Worm (Caenorhabditis elegans) whole organism, L4 larva: ENCODE measurements around the gene F10A3.4.

ENCODE experiments used
- F26F4.8 ChIP-seq: fragments of 200-800 bp; sonication (Bioruptor generic); conservative IDR thresholded peaks from 2 replicates; pipeline ENCODE4 v1.3.6; 2022; ENCODE audit warnings: missing genetic modification characterization, missing compliant biosample characterization
- F37D6.2 ChIP-seq: sonication (generic microtip); optimal IDR thresholded peaks from 2 replicates; lab custom pipeline; 2016; ENCODE audit warnings: mild to moderate bottlenecking, missing genetic modification characterization, missing compliant biosample characterization
- F44E2.7 ChIP-seq: fragments of 200-800 bp; sonication (Bioruptor generic); IDR thresholded peaks from 2 replicates; pipeline ENCODE4 v2.1.2; 2022; ENCODE audit warnings: missing genetic modification characterization, missing compliant biosample characterization
- F49E8.2 ChIP-seq: sonication (generic microtip); optimal IDR thresholded peaks from 2 replicates; lab custom pipeline; 2016; ENCODE audit warnings: missing compliant biosample characterization, mild to moderate bottlenecking, missing genetic modification characterization, borderline replicate concordance
- T20F7.1 ChIP-seq: fragments of 200-800 bp; sonication (Bioruptor generic); optimal IDR thresholded peaks from 2 replicates; lab custom pipeline; 2018; ENCODE audit warnings: mild to moderate bottlenecking, missing genetic modification characterization, missing compliant biosample characterization
- Y75B8A.6 ChIP-seq: fragments of 200-800 bp; sonication (Bioruptor generic); IDR thresholded peaks from 2 replicates; pipeline ENCODE4 v1.3.6; 2022; ENCODE audit warnings: missing genetic modification reagents, missing genetic modification characterization, missing compliant biosample characterization
- ZK546.5 ChIP-seq, 2 experiments: sonication (generic microtip); optimal IDR thresholded peaks; 2 replicates each; lab custom pipeline; 2017; ENCODE audit warnings: missing biosample characterization in 2 of 2, missing genetic modification characterization in 2 of 2
- aly-2 ChIP-seq: sonication (generic microtip); optimal IDR thresholded peaks from 2 replicates; lab custom pipeline; 2018; ENCODE audit warnings: missing biosample characterization, missing genetic modification characterization
- arid-1 ChIP-seq: fragments of 200-800 bp; sonication (Bioruptor generic); conservative IDR thresholded peaks from 2 replicates; pipeline ENCODE4 v1.3.6; 2022; ENCODE audit warnings: missing genetic modification reagents, missing genetic modification characterization, missing compliant biosample characterization
- ceh-82 ChIP-seq: sonication (generic microtip); optimal IDR thresholded peaks from 2 replicates; lab custom pipeline; 2017; ENCODE audit warnings: missing biosample characterization, missing genetic modification characterization
- egl-43 ChIP-seq: fragments of 200-800 bp; sonication (Bioruptor generic); IDR thresholded peaks from 2 replicates; pipeline ENCODE4 v1.3.6; 2022; ENCODE audit warnings: missing genetic modification reagents, missing genetic modification characterization, missing compliant biosample characterization
- fkh-10 ChIP-seq: fragments of 150-350 bp; optimal IDR thresholded peaks from 2 replicates; lab custom pipeline; 2014; ENCODE audit warnings: missing biosample characterization, missing genetic modification reagents, missing genetic modification characterization
- lin-38 ChIP-seq: fragments of 200-800 bp; sonication (Bioruptor generic); IDR thresholded peaks from 2 replicates; pipeline ENCODE4 v1.3.6; 2022; ENCODE audit warnings: missing genetic modification reagents, missing genetic modification characterization, missing compliant biosample characterization
- mdt-29 ChIP-seq: fragments of 200-800 bp; sonication (Bioruptor generic); IDR thresholded peaks from 2 replicates; pipeline ENCODE4 v1.3.6; 2022; ENCODE audit warnings: missing genetic modification reagents, missing genetic modification characterization, missing compliant biosample characterization
- mep-1 ChIP-seq: fragments of 150-350 bp; sonication (generic microtip); optimal IDR thresholded peaks from 3 replicates; lab custom pipeline; 2014; ENCODE audit warnings: missing biosample characterization, missing genetic modification characterization
- nhr-10 ChIP-seq: fragments of 150-350 bp; optimal IDR thresholded peaks from 2 replicates; lab custom pipeline; 2014; ENCODE audit warnings: missing biosample characterization, missing genetic modification characterization
- nhr-42 ChIP-seq: fragments of 200-800 bp; sonication (Bioruptor generic); IDR thresholded peaks from 2 replicates; pipeline ENCODE4 v1.3.6; 2022; ENCODE audit warnings: missing genetic modification characterization, missing compliant biosample characterization
- nhr-6 ChIP-seq: fragments of 150-350 bp; optimal IDR thresholded peaks from 2 replicates; lab custom pipeline; 2014; ENCODE audit warnings: missing biosample characterization, missing genetic modification characterization
- nhr-76 ChIP-seq: fragments of 150-350 bp; optimal IDR thresholded peaks from 2 replicates; lab custom pipeline; 2014; ENCODE audit warnings: missing biosample characterization, missing genetic modification characterization
- nhr-77 ChIP-seq: fragments of 150-350 bp; optimal IDR thresholded peaks from 2 replicates; lab custom pipeline; 2014; ENCODE audit warnings: missing biosample characterization, missing genetic modification characterization
- pqm-1 ChIP-seq: sonication (generic microtip); optimal IDR thresholded peaks from 2 replicates; lab custom pipeline; 2017; ENCODE audit warnings: missing biosample characterization, missing genetic modification characterization
- rbr-2 ChIP-seq: sonication (generic microtip); optimal IDR thresholded peaks from 2 replicates; lab custom pipeline; 2016; ENCODE audit warnings: missing genotype, missing genetic modification characterization, missing compliant biosample characterization
- sdz-12 ChIP-seq: fragments of 200-800 bp; sonication (Bioruptor generic); optimal IDR thresholded peaks from 2 replicates; lab custom pipeline; 2018; ENCODE audit warnings: mild to moderate bottlenecking, missing genetic modification characterization, missing compliant biosample characterization
- set-16 ChIP-seq: fragments of 200-800 bp; sonication (Bioruptor generic); IDR thresholded peaks from 2 replicates; pipeline ENCODE4 v1.3.6; 2022; ENCODE audit warnings: missing genetic modification reagents, missing genetic modification characterization, missing compliant biosample characterization
- spr-1 ChIP-seq: sonication (generic microtip); optimal IDR thresholded peaks from 2 replicates; lab custom pipeline; 2016; ENCODE audit warnings: mild to moderate bottlenecking, missing genetic modification characterization, missing compliant biosample characterization
- unc-39 ChIP-seq: sonication (generic microtip); optimal IDR thresholded peaks from 2 replicates; lab custom pipeline; 2017; ENCODE audit warnings: missing biosample characterization, missing genetic modification characterization
- unc-62 ChIP-seq, 3 experiments: fragments of 150-350 bp in 1 of 3; sonication (generic microtip); optimal IDR thresholded peaks in 2 of 3; peaks in 1 of 3; 1 replicate in 1 of 3; 2 replicates in 2 of 3; lab custom pipeline; 2014 to 2017; ENCODE audit warnings: missing biosample characterization in 3 of 3, missing genetic modification characterization in 3 of 3, missing genetic modification reagents in 3 of 3, missing genotype in 1 of 3
- zfp-2 ChIP-seq: sonication (generic microtip); optimal IDR thresholded peaks from 2 replicates; lab custom pipeline; 2016; ENCODE audit warnings: mild to moderate bottlenecking, missing genetic modification characterization, missing compliant biosample characterization
- zip-11 ChIP-seq: fragments of 200-800 bp; sonication (Bioruptor generic); IDR thresholded peaks from 2 replicates; pipeline ENCODE4 v1.3.6; 2022; ENCODE audit warnings: missing genetic modification characterization, missing compliant biosample characterization
- ztf-11 ChIP-seq: fragments of 150-350 bp; optimal IDR thresholded peaks from 2 replicates; lab custom pipeline; 2014; ENCODE audit warnings: missing biosample characterization, missing genetic modification characterization

Gene F10A3.4

DNA sequence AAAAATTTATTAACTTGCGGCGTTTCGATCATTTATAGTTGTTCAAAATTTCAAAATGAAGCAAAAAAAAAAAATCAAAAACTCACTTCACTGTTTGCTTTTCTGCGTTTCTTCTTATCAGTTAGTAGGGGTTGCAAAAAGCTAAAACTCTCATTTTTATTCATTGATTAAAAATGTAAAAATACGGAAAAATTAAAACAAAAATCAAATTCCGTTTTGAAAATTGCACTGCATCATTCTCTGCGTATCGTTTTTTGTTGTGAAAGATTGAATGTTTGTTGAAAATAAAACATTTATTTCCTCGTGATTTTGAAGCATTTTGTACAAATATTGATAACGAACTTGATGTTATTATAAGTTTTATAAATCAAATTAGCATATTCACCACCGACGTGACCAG, 19.8 kb upstream of the F10A3.4 start (continued):
- TF ChIP-seq arid-1 (GFP tag; lab: Robert Waterston, UW), result no peak

DNA sequence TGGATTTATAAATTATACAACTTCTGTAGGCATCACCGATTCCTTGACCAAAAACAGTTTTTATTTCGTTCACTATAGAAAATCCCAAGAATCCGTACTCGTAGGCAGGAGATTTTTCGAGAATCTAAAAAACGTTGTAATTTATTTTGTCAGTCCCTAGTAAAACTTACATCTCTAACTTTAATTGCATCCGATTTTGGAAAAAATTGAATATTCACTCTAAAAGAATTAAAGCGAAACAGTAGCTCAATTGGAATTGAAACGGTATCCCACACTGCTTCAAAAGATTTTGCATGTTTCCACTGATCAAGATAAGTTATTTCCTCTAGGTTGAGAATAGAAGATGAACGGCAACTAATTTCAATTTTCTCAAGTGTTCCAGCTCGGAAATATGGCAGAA, 17.7 kb upstream of the F10A3.4 start, which contains the start of gene fbxa-142:
Gene fbxa-142 (minus strand): TSS at position 101 of the 400 bp plus-strand sequence.
- TF ChIP-seq lin-38 (GFP tag; lab: Robert Waterston, UW) (no peak), unc-62 (GFP tag; optimal IDR thresholded peaks at IDR 0.05 in 1 of 2; lab: Kevin White, UChicago) (peak in 1 of 2 experiments; percentile 27), unc-62 (tag; optimal IDR thresholded peaks at IDR 0.05; lab: Kevin White, UChicago) (no peak)

DNA sequence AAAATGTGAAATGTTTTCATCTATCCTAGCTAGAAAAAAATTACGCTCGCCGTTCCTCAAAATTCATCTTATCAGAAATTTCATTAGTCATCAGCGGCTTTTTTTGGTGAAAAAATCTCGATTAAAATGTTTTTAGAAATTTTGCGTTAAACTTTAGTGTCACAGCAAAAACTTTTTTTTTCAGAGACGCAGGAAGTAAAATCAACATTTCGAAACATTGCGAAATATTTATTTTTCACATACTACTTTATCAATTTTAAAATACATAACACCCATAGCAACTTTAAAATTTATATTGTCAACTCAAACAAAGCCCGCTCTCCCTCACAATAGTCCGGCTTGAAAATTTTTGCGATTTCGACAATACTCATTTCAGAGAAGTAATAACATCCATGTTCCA, 16.7 kb upstream of the F10A3.4 start:
- TF ChIP-seq unc-62 (GFP tag; optimal IDR thresholded peaks at IDR 0.05 in 1 of 2; lab: Kevin White, UChicago) (peak in 1 of 2 experiments; percentile 7), unc-62 (tag; optimal IDR thresholded peaks at IDR 0.05; lab: Kevin White, UChicago) (no peak), aly-2 (tag; lab: Kevin White, UChicago) (no peak), nhr-77 (no peak)
- TF ChIP-seq, all 104 proteins: peak for 1

DNA sequence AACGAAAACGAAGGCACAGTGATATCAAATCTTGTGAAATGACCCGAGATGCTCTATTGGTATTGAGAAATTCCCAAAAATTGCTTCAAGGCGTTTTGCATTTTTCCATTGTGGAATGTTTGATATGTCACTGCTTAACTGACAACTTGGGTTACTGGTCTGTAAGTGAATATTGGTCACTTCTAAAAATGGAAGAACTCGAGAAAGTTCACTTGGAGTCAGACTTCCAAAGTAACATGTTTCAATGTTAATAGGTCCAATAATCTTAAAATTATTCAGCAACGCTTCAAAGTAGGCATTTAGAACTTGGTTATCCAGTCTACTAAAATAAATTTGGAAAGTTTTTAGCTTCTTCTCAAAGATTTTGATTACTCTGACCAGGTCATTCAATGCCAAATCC, 16.2 kb upstream of the F10A3.4 start, which contains the start of gene fbxa-144:
Gene fbxa-144 (minus strand): TSS at position 101 of the 400 bp plus-strand sequence.
- TF ChIP-seq sdz-12 (no peak), lin-38 (GFP tag; lab: Robert Waterston, UW) (no peak), mdt-29 (GFP tag; lab: Robert Waterston, UW) (no peak), Y75B8A.6 (no peak), F44E2.7 (no peak), mep-1 (tag; lab: Kevin White, UChicago) (no peak), egl-43 (GFP tag; lab: Robert Waterston, UW) (no peak), fkh-10 (no peak)

DNA sequence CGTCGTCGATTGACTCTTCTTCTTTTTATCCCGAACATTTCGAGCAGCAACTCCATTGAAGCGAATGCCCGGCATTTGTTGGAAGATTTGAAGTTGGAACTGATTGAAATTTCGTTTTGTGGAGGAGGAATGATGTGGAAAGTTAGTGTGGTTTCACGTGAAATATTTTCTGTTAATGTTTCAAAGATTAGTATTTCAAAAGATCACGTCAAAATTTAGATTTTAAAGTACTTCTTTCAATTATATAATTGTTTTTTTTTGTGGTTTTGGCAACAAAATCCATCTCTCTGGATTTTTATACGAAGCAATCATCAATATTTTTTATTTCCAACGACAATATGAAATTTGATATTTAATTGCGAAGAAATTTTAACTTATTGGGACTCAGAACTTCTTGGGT, 11.9 kb upstream of the F10A3.4 start, which contains the start of gene F44G3.7:
Gene F44G3.7 (minus strand): TSS at position 101 of the 400 bp plus-strand sequence.
- TF ChIP-seq egl-43 (GFP tag; lab: Robert Waterston, UW) (no peak), pqm-1 (tag; lab: Kevin White, UChicago) (no peak), F37D6.2 (tag; lab: Kevin White, UChicago) (no peak), ztf-11 (no peak), nhr-42 (GFP tag; lab: Robert Waterston, UW) (no peak), ceh-82 (tag; lab: Kevin White, UChicago) (no peak), unc-39 (tag; lab: Kevin White, UChicago) (no peak), rbr-2 (tag; lab: Kevin White, UChicago) (no peak), set-16 (no peak), spr-1 (tag; lab: Kevin White, UChicago) (no peak), ZK546.5 (tag; optimal IDR thresholded peaks at IDR 0.05; lab: Kevin White, UChicago) (no peak), unc-62 (GFP tag; optimal IDR thresholded peaks at IDR 0.05 in 1 of 2; lab: Kevin White, UChicago) (no peak), unc-62 (tag; optimal IDR thresholded peaks at IDR 0.05; lab: Kevin White, UChicago) (no peak), F49E8.2 (no peak), sdz-12 (no peak), nhr-6 (tag; lab: Kevin White, UChicago) (no peak), nhr-76 (tag; lab: Kevin White, UChicago) (no peak), zip-11 (GFP tag; lab: Robert Waterston, UW) (no peak), nhr-10 (tag; lab: Kevin White, UChicago) (no peak), lin-38 (GFP tag; lab: Robert Waterston, UW) (no peak), zfp-2 (tag; lab: Kevin White, UChicago) (no peak)
- TF ChIP-seq, all 104 proteins: peak for 0

DNA sequence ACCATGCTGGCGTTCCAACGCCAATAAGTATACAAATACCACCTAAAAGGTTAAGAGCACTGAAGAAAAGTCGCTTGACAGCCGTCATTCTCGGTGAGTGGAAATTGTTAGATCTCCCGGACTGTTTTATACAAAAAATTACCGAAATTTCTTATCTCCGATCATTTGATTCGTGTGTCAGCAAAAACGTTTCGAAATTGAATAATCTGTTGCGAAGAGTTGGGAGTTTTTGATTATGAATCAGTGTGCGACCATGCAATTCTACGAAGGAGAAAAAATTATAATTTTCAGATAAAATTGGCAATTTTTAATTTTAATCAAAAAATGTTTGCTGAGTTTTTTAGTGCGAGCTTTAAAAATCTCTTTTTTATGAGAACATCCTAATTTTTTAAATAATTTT, 9.4 kb upstream of the F10A3.4 start, which contains the start of gene clc-11:
Gene clc-11 (minus strand): TSS at position 101 of the 400 bp plus-strand sequence.
- TF ChIP-seq T20F7.1 (GFP tag; lab: Kevin White, UChicago), result no peak
- no peak for TF ChIP-seq F26F4.8 (GFP tag; lab: Robert Waterston, UW)
- TF ChIP-seq, all 104 proteins: peak for 0
